Worm (Caenorhabditis elegans): ENCODE measurements around the gene F48B9.3.

Gene F48B9.3

ce11 chrX:2180588-2180987, 15.7 kb downstream of the F48B9.3 start, which contains the start of gene F48B9.1:
F48B9.1 (plus strand) TSS chrX:2180888.
- TF ChIP-seq tab-1 (GFP tag; IDR thresholded peaks at IDR 0.05) (no peak), flt-1 (GFP tag; IDR thresholded peaks at IDR 0.05) (no peak), med-1 (GFP tag; optimal IDR thresholded peaks at IDR 0.05; ENCODE audit: insufficient read depth) (no peak), klf-2 (GFP tag; conservative IDR thresholded peaks at IDR 0.05) (no peak), cog-1 (tag; optimal IDR thresholded peaks at IDR 0.05) (no peak), ref-1 (GFP tag; conservative IDR thresholded peaks at IDR 0.05) (no peak), ztf-23 (GFP tag; IDR thresholded peaks at IDR 0.05) (no peak), ztf-29 (GFP tag; IDR thresholded peaks at IDR 0.05) (no peak), T22C8.4 (GFP tag; IDR thresholded peaks at IDR 0.05) (no peak)

- no peak for TF ChIP-seq T22C8.4 (GFP tag; IDR thresholded peaks at IDR 0.05)
- TF ChIP-seq flt-1 (GFP tag; IDR thresholded peaks at IDR 0.05), result no peak
- no peak for TF ChIP-seq med-1 (GFP tag; optimal IDR thresholded peaks at IDR 0.05; ENCODE audit: insufficient read depth)
- TF ChIP-seq ztf-23 (GFP tag; IDR thresholded peaks at IDR 0.05), result no peak
- no peak for TF ChIP-seq klf-2 (GFP tag; conservative IDR thresholded peaks at IDR 0.05)
- no peak for TF ChIP-seq cog-1 (tag; optimal IDR thresholded peaks at IDR 0.05)
- no peak for TF ChIP-seq ref-1 (GFP tag; conservative IDR thresholded peaks at IDR 0.05)
- TF ChIP-seq ztf-29 (GFP tag; IDR thresholded peaks at IDR 0.05), result no peak
- no peak for TF ChIP-seq tab-1 (GFP tag; IDR thresholded peaks at IDR 0.05)
Observed at ce11 chrX:2188885-2189284, 24.0 kb downstream of the F48B9.3 start.

DNA sequence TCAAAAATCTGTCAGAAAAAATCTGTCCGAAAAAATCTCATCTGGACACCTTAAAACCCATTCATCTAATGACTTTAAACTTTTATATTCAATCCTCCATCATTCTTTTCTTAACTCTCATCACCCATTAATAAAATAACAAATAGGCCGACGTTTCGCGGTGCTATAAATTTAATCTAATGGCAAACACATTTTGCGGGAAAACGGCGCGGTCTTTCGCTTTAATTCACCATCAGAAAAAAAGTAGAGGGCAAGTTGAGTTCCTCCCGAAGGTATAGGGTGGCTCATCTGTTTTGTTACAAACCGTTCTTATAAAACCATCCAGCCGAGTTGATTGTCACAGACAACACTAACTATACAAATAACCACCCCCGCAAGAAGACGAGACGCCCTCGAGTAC, 25.9 kb downstream of the F48B9.3 start:
- TF ChIP-seq flt-1 (GFP tag; IDR thresholded peaks at IDR 0.05), result no peak

DNA sequence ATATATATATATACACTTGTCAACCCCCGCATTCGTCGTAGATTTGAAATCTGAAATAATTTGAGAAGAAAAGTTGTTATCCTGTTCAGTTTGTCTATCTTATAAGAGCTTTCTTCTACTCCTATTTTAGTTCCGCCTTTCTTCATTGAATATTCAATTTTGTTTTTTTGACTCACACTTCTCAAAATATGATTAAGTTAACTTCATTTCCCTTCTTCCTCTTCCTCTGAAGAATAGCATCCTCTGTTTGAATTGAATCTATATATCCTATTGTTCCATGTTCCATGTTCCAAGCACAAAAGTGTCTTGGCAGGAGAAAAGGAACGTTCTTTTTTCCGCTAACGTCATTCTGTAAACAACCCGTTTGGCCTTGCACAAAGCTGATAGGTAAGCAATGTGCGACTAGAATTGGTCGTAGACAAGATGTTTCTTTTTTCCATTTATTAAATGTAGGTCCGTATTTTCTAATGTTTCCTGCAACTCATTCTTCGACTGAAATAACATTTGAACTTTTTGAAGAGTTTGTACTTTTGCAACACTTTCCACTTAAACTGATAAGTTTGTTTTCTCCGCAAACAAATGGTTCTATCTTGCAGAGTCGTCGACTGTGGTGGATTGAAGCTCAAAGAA, 27.2 kb downstream of the F48B9.3 start, which contains the start of gene gap-1:
Gene gap-1 (plus strand): TSS at position 580 of the 630 bp plus-strand sequence.
- TF ChIP-seq flt-1 (GFP tag; IDR thresholded peaks at IDR 0.05), result no peak
- no peak for TF ChIP-seq T22C8.4 (GFP tag; IDR thresholded peaks at IDR 0.05)
- TF ChIP-seq tab-1 (GFP tag; IDR thresholded peaks at IDR 0.05), result no peak
- no peak for TF ChIP-seq ztf-23 (GFP tag; IDR thresholded peaks at IDR 0.05)
- TF ChIP-seq klf-2 (GFP tag; conservative IDR thresholded peaks at IDR 0.05), result no peak
- TF ChIP-seq ref-1 (GFP tag; conservative IDR thresholded peaks at IDR 0.05), result no peak
- TF ChIP-seq ztf-29 (GFP tag; IDR thresholded peaks at IDR 0.05), result no peak
- no peak for TF ChIP-seq cog-1 (tag; optimal IDR thresholded peaks at IDR 0.05)
- TF ChIP-seq med-1 (GFP tag; optimal IDR thresholded peaks at IDR 0.05; ENCODE audit: insufficient read depth), result no peak

DNA sequence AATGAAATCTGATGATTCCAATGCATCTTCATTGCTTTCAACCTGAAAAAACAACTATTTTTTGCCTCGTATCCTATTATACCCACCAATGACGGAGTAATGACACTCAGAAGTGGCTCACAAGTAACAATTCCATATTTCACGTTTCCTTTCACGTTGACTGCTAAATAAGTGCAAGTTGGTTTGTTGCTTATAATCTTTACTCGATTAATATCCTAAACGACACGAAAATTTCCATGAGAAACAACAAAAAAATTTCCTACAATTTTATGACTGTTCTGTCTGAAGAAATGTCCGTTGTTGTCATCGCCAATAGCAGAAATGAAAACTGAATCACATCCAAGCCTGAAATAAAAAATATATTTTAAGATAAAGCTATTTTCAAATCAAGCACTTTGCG, 32.6 kb downstream of the F48B9.3 start:
- no peak for TF ChIP-seq flt-1 (GFP tag; IDR thresholded peaks at IDR 0.05)
- no peak for TF ChIP-seq klf-2 (GFP tag; conservative IDR thresholded peaks at IDR 0.05)
- no peak for TF ChIP-seq ztf-23 (GFP tag; IDR thresholded peaks at IDR 0.05)

DNA sequence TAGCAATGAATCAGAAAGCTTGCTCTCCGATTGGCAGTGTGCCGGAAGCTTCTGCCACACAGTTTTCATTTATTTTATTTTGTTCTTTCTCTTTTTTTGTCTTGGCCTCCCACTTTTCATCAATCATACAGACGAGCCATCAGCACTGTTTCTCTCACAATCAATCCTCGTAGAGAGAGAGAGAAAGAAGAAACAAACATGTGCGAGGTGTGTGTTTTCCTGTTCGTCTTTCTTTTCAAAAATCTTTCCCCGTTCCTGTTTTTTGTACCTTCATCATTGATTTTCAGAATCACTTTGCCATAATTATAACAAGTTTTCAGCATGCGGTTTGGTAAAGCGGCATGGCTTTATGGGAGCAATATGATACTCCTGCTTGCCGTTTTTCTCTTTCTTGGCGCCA, 34.3 kb downstream of the F48B9.3 start, which contains the start of gene T24C12.1:
Gene T24C12.1 (plus strand): TSS at position 301 of the 400 bp plus-strand sequence.
- TF ChIP-seq med-1 (GFP tag; optimal IDR thresholded peaks at IDR 0.05; ENCODE audit: insufficient read depth) (no peak), T22C8.4 (GFP tag; IDR thresholded peaks at IDR 0.05) (no peak)

ce11 chrX:2203760-2204159, 38.9 kb downstream of the F48B9.3 start, which contains the start of gene T24C12.3:
T24C12.3 (minus strand) TSS chrX:2203893.
- no peak for TF ChIP-seq klf-2 (GFP tag; conservative IDR thresholded peaks at IDR 0.05)
- TF ChIP-seq flt-1 (GFP tag; IDR thresholded peaks at IDR 0.05), result no peak
- TF ChIP-seq ztf-29 (GFP tag; IDR thresholded peaks at IDR 0.05), result no peak
- TF ChIP-seq ref-1 (GFP tag; conservative IDR thresholded peaks at IDR 0.05), result no peak
- TF ChIP-seq T22C8.4 (GFP tag; IDR thresholded peaks at IDR 0.05), result no peak
- TF ChIP-seq cog-1 (tag; optimal IDR thresholded peaks at IDR 0.05), result no peak
- TF ChIP-seq med-1 (GFP tag; optimal IDR thresholded peaks at IDR 0.05; ENCODE audit: insufficient read depth), result no peak
- TF ChIP-seq tab-1 (GFP tag; IDR thresholded peaks at IDR 0.05), result no peak
- no peak for TF ChIP-seq ztf-23 (GFP tag; IDR thresholded peaks at IDR 0.05)

- TF ChIP-seq klf-2 (GFP tag; conservative IDR thresholded peaks at IDR 0.05) (no peak), cog-1 (tag; optimal IDR thresholded peaks at IDR 0.05) (no peak), tab-1 (GFP tag; IDR thresholded peaks at IDR 0.05) (no peak), med-1 (GFP tag; optimal IDR thresholded peaks at IDR 0.05; ENCODE audit: insufficient read depth) (no peak), flt-1 (GFP tag; IDR thresholded peaks at IDR 0.05) (no peak), ref-1 (GFP tag; conservative IDR thresholded peaks at IDR 0.05) (no peak), T22C8.4 (GFP tag; IDR thresholded peaks at IDR 0.05) (no peak), ztf-23 (GFP tag; IDR thresholded peaks at IDR 0.05) (no peak), ztf-29 (GFP tag; IDR thresholded peaks at IDR 0.05) (no peak)
Observed at ce11 chrX:2204963-2205362, 40.1 kb downstream of the F48B9.3 start, which contains the start of gene T24C12.4. T24C12.4 (minus strand) TSS chrX:2205063.

ce11 chrX:2208391-2208790, 43.5 kb downstream of the F48B9.3 start:
- no peak for TF ChIP-seq flt-1 (GFP tag; IDR thresholded peaks at IDR 0.05)
- no peak for TF ChIP-seq ztf-23 (GFP tag; IDR thresholded peaks at IDR 0.05)
- TF ChIP-seq med-1 (GFP tag; optimal IDR thresholded peaks at IDR 0.05; ENCODE audit: insufficient read depth), result no peak
- no peak for TF ChIP-seq klf-2 (GFP tag; conservative IDR thresholded peaks at IDR 0.05)
- no peak for TF ChIP-seq T22C8.4 (GFP tag; IDR thresholded peaks at IDR 0.05)
- TF ChIP-seq tab-1 (GFP tag; IDR thresholded peaks at IDR 0.05), result no peak
- no peak for TF ChIP-seq cog-1 (tag; optimal IDR thresholded peaks at IDR 0.05)
- no peak for TF ChIP-seq ztf-29 (GFP tag; IDR thresholded peaks at IDR 0.05)
- TF ChIP-seq ref-1 (GFP tag; conservative IDR thresholded peaks at IDR 0.05), result no peak

ce11 chrX:2210164-2210563, 45.3 kb downstream of the F48B9.3 start:
- TF ChIP-seq T22C8.4 (GFP tag; IDR thresholded peaks at IDR 0.05) (no peak), cog-1 (tag; optimal IDR thresholded peaks at IDR 0.05) (no peak), flt-1 (GFP tag; IDR thresholded peaks at IDR 0.05) (no peak), med-1 (GFP tag; optimal IDR thresholded peaks at IDR 0.05; ENCODE audit: insufficient read depth) (no peak), tab-1 (GFP tag; IDR thresholded peaks at IDR 0.05) (no peak), ztf-23 (GFP tag; IDR thresholded peaks at IDR 0.05) (no peak), ztf-29 (GFP tag; IDR thresholded peaks at IDR 0.05) (no peak), ref-1 (GFP tag; conservative IDR thresholded peaks at IDR 0.05) (no peak), klf-2 (GFP tag; conservative IDR thresholded peaks at IDR 0.05) (no peak)

All from whole organism, midembryonic.